Worm (Caenorhabditis elegans): ENCODE data around the gene hrpl-1.

DNA sequence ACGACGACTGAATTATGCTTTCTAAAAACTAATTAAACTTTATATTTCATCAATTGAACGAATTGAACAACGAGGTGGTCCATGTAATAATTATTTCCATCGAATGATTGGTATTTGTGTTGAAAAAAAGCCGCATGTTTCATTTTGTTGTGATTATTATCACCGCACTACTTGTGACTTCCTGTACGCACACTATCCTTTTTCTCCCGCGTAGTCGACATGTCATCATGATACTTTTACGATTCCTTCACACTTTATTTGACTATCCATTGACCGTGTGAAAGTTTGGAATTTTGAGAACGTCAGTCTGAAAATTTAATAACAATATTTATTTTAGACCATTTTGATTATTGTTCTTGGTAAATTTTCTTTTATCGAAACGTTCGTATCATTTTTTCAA is 29.1 kb downstream of the hrpl-1 start, which contains the start of gene F22D3.4:
- TF ChIP-seq unc-62 (GFP tag; optimal IDR thresholded peaks at IDR 0.05): no peak
- TF ChIP-seq unc-39 (tag; optimal IDR thresholded peaks at IDR 0.05): no peak
- no peak for TF ChIP-seq snpc-4 (tag; optimal IDR thresholded peaks at IDR 0.05)
